Worm (Caenorhabditis elegans): ENCODE data around the gene ZK1058.3.
A peak's percentile ranks its signal among the peaks of the same experiment; 100 is the strongest.

ZK1058.3 gene

ce11 chrIII:3875608-3876007 is 43.1 kb upstream of the ZK1058.3 start:
- TF ChIP-seq nhr-76 (tag; optimal IDR thresholded peaks at IDR 0.05): no peak
- TF ChIP-seq ceh-32 (tag; optimal IDR thresholded peaks at IDR 0.05; ENCODE audit: poor library complexity): no peak
- TF ChIP-seq spr-1 (tag; optimal IDR thresholded peaks at IDR 0.05): no peak
- TF ChIP-seq lin-13 (GFP tag; optimal IDR thresholded peaks at IDR 0.05): peak; percentile 19
- TF ChIP-seq nhr-11 (tag; optimal IDR thresholded peaks at IDR 0.05): no peak
- peak; percentile 67 for TF ChIP-seq mep-1 (tag; optimal IDR thresholded peaks at IDR 0.05)
- no peak for TF ChIP-seq madf-5 (GFP tag; IDR thresholded peaks at IDR 0.05)
- no peak for TF ChIP-seq tag-97 (GFP tag; IDR thresholded peaks at IDR 0.05)
- TF ChIP-seq snpc-4 (tag; optimal IDR thresholded peaks at IDR 0.05): no peak
- TF ChIP-seq mdl-1 (tag; optimal IDR thresholded peaks at IDR 0.05): peak in 1 of 2 experiments; percentile 6
- no peak for TF ChIP-seq zip-11 (GFP tag; IDR thresholded peaks at IDR 0.05)
- no peak for TF ChIP-seq duxl-1 (tag; optimal IDR thresholded peaks at IDR 0.05; ENCODE audit: poor library complexity)
- TF ChIP-seq mes-2 (tag; optimal IDR thresholded peaks at IDR 0.05; ENCODE audit: poor library complexity, severe bottlenecking): no peak
- no peak for TF ChIP-seq nhr-77 (tag; optimal IDR thresholded peaks at IDR 0.05)
- TF ChIP-seq mxl-3 (GFP tag; optimal IDR thresholded peaks at IDR 0.05): peak; percentile 33
- TF ChIP-seq D1046.2 (GFP tag; IDR thresholded peaks at IDR 0.05): no peak
- peak in 1 of 2 experiments; percentile 42 for TF ChIP-seq lsy-2 (tag; optimal IDR thresholded peaks at IDR 0.05)
- TF ChIP-seq F37D6.2 (tag; optimal IDR thresholded peaks at IDR 0.05): no peak
- peak; percentile 81 for TF ChIP-seq dve-1 (tag; optimal IDR thresholded peaks at IDR 0.05; ENCODE audit: insufficient read depth)
- TF ChIP-seq unc-62 (GFP tag; optimal IDR thresholded peaks at IDR 0.05 in 1 of 2): peak in 1 of 2 experiments; percentile 57
- TF ChIP-seq unc-62 (tag; optimal IDR thresholded peaks at IDR 0.05): no peak
- TF ChIP-seq dmd-8 (GFP tag; IDR thresholded peaks at IDR 0.05): no peak
- TF ChIP-seq ceh-20 (GFP tag; IDR thresholded peaks at IDR 0.05): 0 out of 2 replicates have a peak, but pooled peaks have one; percentile 27
- TF ChIP-seq saeg-2 (GFP tag; IDR thresholded peaks at IDR 0.05): no peak
- TF ChIP-seq hlh-30 (tag; optimal IDR thresholded peaks at IDR 0.05; ENCODE audit: insufficient read depth): peak; percentile 92
- peak; percentile 74 for TF ChIP-seq hlh-11 (tag; optimal IDR thresholded peaks at IDR 0.05)
- no peak for TF ChIP-seq lim-7 (GFP tag; IDR thresholded peaks at IDR 0.05)
- TF ChIP-seq daf-8 (GFP tag; IDR thresholded peaks at IDR 0.05): no peak
- peak; percentile 1 for TF ChIP-seq dpl-1 (GFP tag; optimal IDR thresholded peaks at IDR 0.05)
- TF ChIP-seq lir-3 (tag; optimal IDR thresholded peaks at IDR 0.05): no peak
- peak; percentile 45 for TF ChIP-seq cey-2 (tag; optimal IDR thresholded peaks at IDR 0.05; ENCODE audit: borderline replicate concordance, insufficient read depth)
- no peak for TF ChIP-seq attf-4 (tag; optimal IDR thresholded peaks at IDR 0.05)
- TF ChIP-seq daf-16 (GFP tag; optimal IDR thresholded peaks at IDR 0.05): no peak
- TF ChIP-seq daf-16 (tag; optimal IDR thresholded peaks at IDR 0.05): peak; percentile 60
- TF ChIP-seq dmd-6 (GFP tag; IDR thresholded peaks at IDR 0.05): peak; percentile 42
- peak; percentile 45; the same call in 1 of the 2 replicates for TF ChIP-seq mdt-29 (GFP tag; IDR thresholded peaks at IDR 0.05)
- TF ChIP-seq nhr-25 (tag; optimal IDR thresholded peaks at IDR 0.05; ENCODE audit: borderline replicate concordance, insufficient read depth): no peak
- TF ChIP-seq nhr-28 (tag; optimal IDR thresholded peaks at IDR 0.05): peak; percentile 72
- TF ChIP-seq egl-43 (GFP tag; IDR thresholded peaks at IDR 0.05): no peak

- TF ChIP-seq dve-1 (tag; optimal IDR thresholded peaks at IDR 0.05; ENCODE audit: insufficient read depth): peak; percentile 16
- TF ChIP-seq pqm-1 (tag; optimal IDR thresholded peaks at IDR 0.05): peak; percentile 41
- peak; percentile 28 for TF ChIP-seq nhr-28 (tag; optimal IDR thresholded peaks at IDR 0.05)
- TF ChIP-seq aha-1 (tag): peak; percentile 52
- TF ChIP-seq dmd-6 (GFP tag; IDR thresholded peaks at IDR 0.05): peak; percentile 42
- no peak for TF ChIP-seq hif-1 (tag; optimal IDR thresholded peaks at IDR 0.05)
- TF ChIP-seq snpc-1.2 (GFP tag; IDR thresholded peaks at IDR 0.05): no peak
- TF ChIP-seq daf-16 (GFP tag; optimal IDR thresholded peaks at IDR 0.05): no peak
- TF ChIP-seq daf-16 (tag; optimal IDR thresholded peaks at IDR 0.05): peak; percentile 3
Measured at ce11 chrIII:3876197-3876897, 42.3 kb upstream of the ZK1058.3 start.

Measured in whole organism, L4 larva.